Fruit fly (Drosophila melanogaster) ovary, adult (tissue): ENCODE data around the gene Stt3B.

Experiments
- CG17801 ChIP-seq: fragments of 200-800 bp; optimal IDR thresholded peaks from 2 replicates; lab custom pipeline; 2019; ENCODE audit warnings: missing biosample characterization, mild to moderate bottlenecking, missing genetic modification characterization, moderate library complexity; ENCODE audit not compliant: partially characterized antibody

The Stt3B gene

DNA sequence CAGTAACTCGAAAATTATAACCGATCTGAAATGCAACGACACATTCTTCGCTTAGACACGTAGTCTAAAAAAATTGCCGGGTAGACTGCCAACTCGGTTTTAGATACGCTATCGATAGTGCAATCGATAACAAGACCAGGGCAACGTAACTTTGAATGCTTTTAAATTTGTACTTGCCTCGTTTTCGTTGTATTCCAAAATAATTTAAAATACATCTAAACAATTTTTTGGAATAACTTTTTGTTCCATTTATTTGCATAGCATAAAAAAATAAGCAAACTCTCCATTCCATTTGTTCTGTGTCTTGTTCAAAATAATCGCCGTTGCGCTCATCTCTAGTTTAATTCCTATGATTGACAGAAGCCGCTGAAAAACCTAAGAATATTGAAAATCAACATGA lies at the start of gene Stt3B, which contains the start of gene CG11839:
Gene Stt3B (minus strand): TSS at position 69 of the 400 bp plus-strand sequence.
Gene CG11839 (plus strand): TSS at position 359 of the 400 bp plus-strand sequence.
- TF ChIP-seq CG17801 (GFP tag; lab: Kevin White, UChicago): peak; percentile 77

DNA sequence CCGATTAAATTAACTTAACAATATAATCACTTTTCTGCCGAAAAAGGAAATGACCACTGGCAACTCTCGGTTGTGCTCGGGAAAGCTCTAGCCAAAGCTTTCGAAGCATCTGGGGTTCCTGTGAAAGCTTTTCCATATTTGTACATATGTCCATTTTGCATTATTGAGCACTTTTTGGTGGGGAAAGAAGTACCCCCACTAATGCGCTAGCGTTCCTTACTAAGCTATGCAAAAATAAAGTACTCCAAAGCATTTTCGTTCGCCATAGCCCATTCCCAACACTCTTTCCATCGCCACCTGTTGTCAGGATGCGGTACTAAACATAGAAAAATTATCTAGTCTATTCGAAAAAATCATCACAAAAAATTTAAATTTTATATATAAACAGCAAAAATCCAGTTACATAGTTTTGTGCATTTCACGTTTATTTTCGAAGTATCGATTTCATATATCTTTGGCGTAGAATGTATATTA lies 43.1 kb upstream of the Stt3B start, which contains the start of gene Nepl16:
Gene Nepl16 (minus strand): TSS at position 51 of the 474 bp plus-strand sequence.
- TF ChIP-seq CG17801 (GFP tag; lab: Kevin White, UChicago): no peak

DNA sequence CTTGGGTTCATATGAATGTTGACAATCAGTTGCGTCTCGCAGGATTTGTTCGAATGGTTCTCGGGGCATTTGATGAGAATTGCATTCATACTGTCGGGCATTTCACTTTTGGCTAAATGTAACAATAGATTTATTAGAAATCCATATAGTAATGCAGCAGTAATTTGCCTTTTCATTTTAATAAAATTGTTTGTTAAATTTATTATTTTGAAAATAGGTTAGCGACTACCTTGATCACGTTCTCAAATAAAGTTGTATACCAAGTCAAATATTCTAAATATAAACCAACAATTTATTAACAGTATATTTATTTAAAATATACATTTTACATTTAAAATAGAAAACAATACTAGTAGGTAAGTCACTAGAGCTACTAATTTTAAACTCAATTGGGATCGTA lies 39.5 kb upstream of the Stt3B start, which contains the start of gene CG34027:
Gene CG34027 (minus strand): TSS at position 101 of the 400 bp plus-strand sequence.
- no peak for TF ChIP-seq CG17801 (GFP tag; lab: Kevin White, UChicago)

- no peak for TF ChIP-seq CG17801 (GFP tag; lab: Kevin White, UChicago)
Observed at dm6 chr3R:25102253-25102652, 32.8 kb upstream of the Stt3B start, which contains the start of gene CG45095. Gene CG45095, plus strand, starts transcription at chr3R:25102553.

dm6 chr3R:25097486-25097885 lies 28.0 kb upstream of the Stt3B start, which contains the start of the genes CG33095 and CG33096:
Gene CG33095, plus strand, starts transcription at chr3R:25097672.
Gene CG33096, plus strand, starts transcription at chr3R:25097672.
- peak; percentile 20 for TF ChIP-seq CG17801 (GFP tag; lab: Kevin White, UChicago)

- TF ChIP-seq CG17801 (GFP tag; lab: Kevin White, UChicago): no peak
Observed at dm6 chr3R:25094639-25095038, 25.2 kb upstream of the Stt3B start, which contains the start of gene fd96Cb. Gene fd96Cb, plus strand, starts transcription at chr3R:25095012.

DNA sequence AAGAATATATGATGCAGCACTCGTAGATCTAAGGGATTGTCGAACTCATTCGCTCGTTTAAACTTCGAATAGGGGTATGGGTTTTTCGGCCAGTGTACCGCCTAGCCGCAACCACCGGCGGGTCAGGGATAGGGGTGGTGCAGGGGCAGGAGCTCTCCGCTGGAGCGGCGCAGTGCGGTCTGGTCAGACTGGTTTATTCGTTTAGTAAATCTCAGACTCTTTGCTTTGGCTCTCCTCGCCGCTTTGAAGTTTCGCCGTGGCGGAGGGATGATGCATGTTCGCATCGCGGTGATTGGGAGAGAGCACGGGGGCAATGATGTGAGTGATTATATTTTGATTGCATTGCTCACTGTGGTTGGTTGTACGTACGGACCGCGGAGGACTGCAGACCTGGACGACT lies 12.9 kb upstream of the Stt3B start, which contains the start of gene fd96Ca:
Gene fd96Ca (plus strand): TSS at position 337 of the 400 bp plus-strand sequence.
- TF ChIP-seq CG17801 (GFP tag; lab: Kevin White, UChicago): no peak

- TF ChIP-seq CG17801 (GFP tag; lab: Kevin White, UChicago): no peak
Observed at dm6 chr3R:25080446-25080845, 11.0 kb upstream of the Stt3B start.

- no peak for TF ChIP-seq CG17801 (GFP tag; lab: Kevin White, UChicago)
Observed at dm6 chr3R:25078665-25079064, 9.2 kb upstream of the Stt3B start.

DNA sequence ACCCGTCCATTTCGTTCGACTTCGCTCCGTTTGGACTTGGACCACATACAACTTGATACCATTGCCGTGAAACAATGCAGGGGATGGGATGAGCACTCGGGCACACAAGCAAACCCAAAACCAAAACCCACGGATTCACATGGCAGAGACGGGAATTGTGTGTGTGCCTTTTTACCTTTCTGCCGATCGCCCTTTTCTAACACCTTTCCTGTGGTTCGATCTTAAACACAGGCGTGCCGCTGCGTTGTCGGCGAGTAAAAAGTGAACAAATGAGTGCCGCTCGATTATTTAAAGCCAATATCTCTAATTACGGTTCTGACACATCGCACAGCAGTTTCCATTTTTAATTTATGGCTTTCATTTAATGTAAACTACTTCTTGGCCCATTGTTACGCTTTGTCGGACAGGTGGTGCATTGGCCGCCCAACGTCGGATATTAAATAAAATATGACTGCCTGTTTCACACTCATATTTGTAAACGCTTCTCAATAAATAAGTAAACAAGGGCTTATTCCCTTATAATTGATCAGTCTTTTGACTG lies 7.9 kb upstream of the Stt3B start:
- no peak for TF ChIP-seq CG17801 (GFP tag; lab: Kevin White, UChicago)

DNA sequence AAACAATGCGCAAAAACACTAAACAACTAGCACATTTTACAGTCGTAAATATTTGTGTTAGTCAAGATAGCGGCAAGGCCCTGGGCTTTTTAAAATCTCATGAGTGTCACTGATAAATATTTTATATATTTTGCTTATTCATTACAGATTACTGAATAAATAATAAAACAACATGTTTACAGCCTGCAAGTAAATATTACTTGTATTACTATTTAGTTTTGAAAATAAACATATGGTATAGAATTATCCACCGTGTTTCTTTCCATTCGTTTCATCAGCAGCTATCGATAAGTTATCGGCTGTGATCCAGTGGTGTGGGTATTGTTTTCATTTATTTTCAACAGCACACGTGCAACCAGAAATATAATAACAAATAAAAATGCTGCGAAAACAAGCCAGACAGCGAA lies 5.1 kb upstream of the Stt3B start, which contains the start of the genes shams and CG11920:
Gene shams (minus strand): TSS at position 50 of the 407 bp plus-strand sequence.
Gene CG11920 (plus strand): TSS at position 320 of the 407 bp plus-strand sequence.
- TF ChIP-seq CG17801 (GFP tag; lab: Kevin White, UChicago): peak; percentile 23

- TF ChIP-seq CG17801 (GFP tag; lab: Kevin White, UChicago): no peak
Observed at dm6 chr3R:25070871-25071270, 1.4 kb upstream of the Stt3B start, which contains the start of gene CG11836. Gene CG11836, plus strand, starts transcription at chr3R:25071126.

- TF ChIP-seq CG17801 (GFP tag; lab: Kevin White, UChicago): no peak
Observed at dm6 chr3R:25066856-25067255, 2.6 kb downstream of the Stt3B start.

DNA sequence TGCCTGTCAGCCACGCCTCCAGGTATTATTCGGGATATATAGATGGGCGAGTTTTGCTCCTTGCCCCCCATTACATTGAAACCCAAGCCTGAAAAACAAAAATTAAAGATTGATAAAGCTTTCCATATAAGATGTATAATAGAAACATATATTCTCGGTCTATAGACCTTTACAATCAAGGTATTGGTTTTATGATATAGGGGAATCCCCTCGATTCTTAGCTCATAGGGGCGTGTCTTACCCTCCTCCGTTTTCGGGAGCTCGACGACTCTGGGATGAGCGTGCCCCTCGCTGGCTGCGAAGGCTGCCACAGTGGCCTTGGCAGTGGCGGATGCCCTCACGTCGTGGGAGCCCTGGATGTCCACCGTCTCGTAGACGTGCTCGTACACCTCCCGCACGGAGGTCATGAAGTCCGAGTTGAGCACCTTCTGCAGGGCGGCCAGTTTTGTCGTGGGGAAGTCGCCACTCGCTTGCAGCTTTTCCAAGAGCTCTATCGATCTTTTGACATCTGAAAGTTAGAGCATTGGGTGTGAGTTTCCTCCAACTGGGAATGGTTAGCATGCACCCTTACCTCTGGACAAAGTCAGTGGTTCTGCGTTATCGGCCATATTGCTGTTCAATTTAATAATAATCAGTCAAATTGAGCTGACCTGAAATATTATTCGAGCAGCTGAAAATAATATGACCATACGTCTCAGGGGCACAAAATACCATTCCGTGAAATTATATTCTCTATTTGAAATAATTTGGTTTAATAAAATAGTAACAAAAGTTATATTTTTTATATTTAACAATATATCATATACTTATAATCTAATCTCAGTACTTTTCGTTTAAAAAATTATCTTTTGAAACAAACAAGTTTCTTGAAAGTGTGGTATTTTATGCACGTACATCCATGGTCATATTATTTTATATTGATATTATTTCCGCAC lies 4.3 kb downstream of the Stt3B start, which contains the start of the genes veli and PQBP1:
Gene veli (minus strand): TSS at position 685 of the 935 bp plus-strand sequence.
Gene PQBP1 (plus strand): TSS at position 885 of the 935 bp plus-strand sequence.
- peak; percentile 39 for TF ChIP-seq CG17801 (GFP tag; lab: Kevin White, UChicago)
